Worm (Caenorhabditis elegans) whole organism, L2 larva: ENCODE data around the gene C08F8.6.
A peak's percentile ranks its signal among the peaks of the same experiment; 100 is the strongest.
"Not testable (repeated sequence)": the region's sequence is repeated elsewhere in the genome, so short reads cannot be mapped to it uniquely, and the experiment has no call there.

Experiments
- C34F6.9 ChIP-seq: fragments of 150-350 bp; optimal IDR thresholded peaks from 2 replicates; lab custom pipeline; 2014; ENCODE audit warnings: missing biosample characterization, missing genetic modification characterization
- F13H6.1 ChIP-seq: sonication (generic microtip); optimal IDR thresholded peaks from 2 replicates; lab custom pipeline; 2016; ENCODE audit warnings: missing genetic modification characterization, missing compliant biosample characterization
- R02D3.7 ChIP-seq: fragments of 150-350 bp; optimal IDR thresholded peaks from 2 replicates; lab custom pipeline; 2014; ENCODE audit warnings: missing biosample characterization, missing genetic modification characterization
- ZK546.5 ChIP-seq: sonication (generic microtip); optimal IDR thresholded peaks from 2 replicates; lab custom pipeline; 2017; ENCODE audit warnings: missing biosample characterization, missing genetic modification characterization
- ama-1 ChIP-seq: fragments of 150-350 bp; optimal IDR thresholded peaks from 2 replicates; lab custom pipeline; 2018; ENCODE audit warnings: inconsistent platforms
- blmp-1 ChIP-seq: sonication (generic microtip); optimal IDR thresholded peaks from 2 replicates; lab custom pipeline; 2017; ENCODE audit warnings: missing genetic modification characterization, mild to moderate bottlenecking, missing compliant biosample characterization, antibody characterized with exemption, moderate library complexity; ENCODE audit not compliant: insufficient read depth
- ceh-82 ChIP-seq: fragments of 150-350 bp; optimal IDR thresholded peaks from 2 replicates; lab custom pipeline; 2014; ENCODE audit warnings: missing biosample characterization, missing genetic modification characterization
- crh-2 ChIP-seq: sonication (generic microtip); optimal IDR thresholded peaks from 2 replicates; lab custom pipeline; 2017; ENCODE audit warnings: missing biosample characterization, missing genetic modification characterization
- dmd-4 ChIP-seq: sonication (generic microtip); optimal IDR thresholded peaks from 2 replicates; lab custom pipeline; 2017; ENCODE audit warnings: missing biosample characterization, missing genetic modification characterization
- egl-27 ChIP-seq: sonication (generic microtip); optimal IDR thresholded peaks from 3 replicates; lab custom pipeline; 2017; ENCODE audit warnings: missing biosample characterization, missing genetic modification reagents, missing genetic modification characterization
- fos-1 ChIP-seq: fragments of 150-350 bp; optimal IDR thresholded peaks from 2 replicates; lab custom pipeline; 2014; ENCODE audit warnings: missing biosample characterization, missing genetic modification characterization
- gmeb-1 ChIP-seq: fragments of 150-350 bp; optimal IDR thresholded peaks from 2 replicates; lab custom pipeline; 2014; ENCODE audit warnings: missing biosample characterization, missing genetic modification characterization
- lin-13 ChIP-seq: fragments of 150-350 bp; optimal IDR thresholded peaks from 2 replicates; lab custom pipeline; 2014; ENCODE audit warnings: missing biosample characterization, missing genetic modification reagents, missing genetic modification characterization
- lin-39 ChIP-seq: fragments of 150-350 bp; optimal IDR thresholded peaks from 2 replicates; lab custom pipeline; 2014; ENCODE audit warnings: missing biosample characterization, missing genetic modification reagents, missing genetic modification characterization
- lsy-2 ChIP-seq, 2 experiments: fragments of 150-350 bp in 1 of 2; sonication (generic microtip) in 1 of 2; optimal IDR thresholded peaks; 2 replicates each; lab custom pipeline; 2014 to 2017; ENCODE audit warnings: missing biosample characterization in 2 of 2, missing genetic modification characterization in 2 of 2
- mab-5 ChIP-seq: fragments of 150-350 bp; optimal IDR thresholded peaks from 2 replicates; lab custom pipeline; 2014; ENCODE audit warnings: missing biosample characterization, missing genetic modification characterization
- mdl-1 ChIP-seq, 2 experiments: fragments of 150-350 bp in 1 of 2; sonication (generic microtip) in 1 of 2; optimal IDR thresholded peaks; 2 replicates each; lab custom pipeline; 2017; ENCODE audit warnings: missing biosample characterization in 2 of 2, missing genetic modification characterization in 2 of 2
- nhr-10 ChIP-seq: sonication (generic microtip); optimal IDR thresholded peaks from 2 replicates; lab custom pipeline; 2017; ENCODE audit warnings: missing biosample characterization, missing genetic modification characterization
- nhr-12 ChIP-seq: fragments of 150-350 bp; optimal IDR thresholded peaks from 2 replicates; lab custom pipeline; 2014; ENCODE audit warnings: missing biosample characterization, missing genetic modification characterization
- nhr-129 ChIP-seq: fragments of 150-350 bp; optimal IDR thresholded peaks from 2 replicates; lab custom pipeline; 2014; ENCODE audit warnings: missing biosample characterization, missing genetic modification characterization
- nhr-21 ChIP-seq: fragments of 150-350 bp; optimal IDR thresholded peaks from 2 replicates; lab custom pipeline; 2014; ENCODE audit warnings: missing biosample characterization, missing genetic modification characterization
- nhr-23 ChIP-seq: fragments of 150-350 bp; optimal IDR thresholded peaks from 2 replicates; lab custom pipeline; 2014; ENCODE audit warnings: missing biosample characterization, missing genetic modification reagents, missing genetic modification characterization
- nhr-25 ChIP-seq: fragments of 150-350 bp; sonication (generic microtip); optimal IDR thresholded peaks from 3 replicates; lab custom pipeline; 2014; ENCODE audit warnings: missing biosample characterization, missing genetic modification characterization
- nhr-6 ChIP-seq: fragments of 150-350 bp; optimal IDR thresholded peaks from 2 replicates; lab custom pipeline; 2014; ENCODE audit warnings: missing biosample characterization, missing genetic modification characterization
- nhr-77 ChIP-seq: fragments of 150-350 bp; optimal IDR thresholded peaks from 2 replicates; lab custom pipeline; 2014; ENCODE audit warnings: missing biosample characterization, missing genetic modification characterization
- sem-4 ChIP-seq: fragments of 150-350 bp; optimal IDR thresholded peaks from 2 replicates; lab custom pipeline; 2014; ENCODE audit warnings: missing biosample characterization, missing genetic modification reagents, missing genetic modification characterization
- skn-1 ChIP-seq: sonication (generic microtip); optimal IDR thresholded peaks from 2 replicates; lab custom pipeline; 2017; ENCODE audit warnings: missing biosample characterization, missing genetic modification characterization
- sma-3 ChIP-seq: sonication (generic microtip); optimal IDR thresholded peaks from 2 replicates; lab custom pipeline; 2016; ENCODE audit warnings: missing genetic modification reagents, missing genetic modification characterization, missing compliant biosample characterization
- sma-9 ChIP-seq, 2 experiments: fragments of 150-350 bp in 1 of 2; sonication (generic microtip) in 1 of 2; optimal IDR thresholded peaks; 2 replicates each; lab custom pipeline; 2014 to 2016; ENCODE audit warnings: missing genetic modification characterization in 2 of 2, mild to moderate bottlenecking in 1 of 2, missing biosample characterization in 1 of 2, missing compliant biosample characterization in 1 of 2, missing genetic modification reagents in 1 of 2, moderate library complexity in 1 of 2
- snpc-4 ChIP-seq: fragments of 150-350 bp; optimal IDR thresholded peaks from 2 replicates; lab custom pipeline; 2014; ENCODE audit warnings: missing biosample characterization, missing genetic modification characterization
- unc-39 ChIP-seq: fragments of 150-350 bp; optimal IDR thresholded peaks from 2 replicates; lab custom pipeline; 2014; ENCODE audit warnings: missing biosample characterization, missing genetic modification characterization
- unc-55 ChIP-seq: fragments of 150-350 bp; sonication (generic microtip); optimal IDR thresholded peaks from 3 replicates; lab custom pipeline; 2014; ENCODE audit warnings: missing biosample characterization, missing genetic modification reagents, missing genetic modification characterization
- unc-62 ChIP-seq: fragments of 150-350 bp; optimal IDR thresholded peaks from 2 replicates; lab custom pipeline; 2014; ENCODE audit warnings: missing biosample characterization, missing genetic modification reagents, missing genetic modification characterization
- zag-1 ChIP-seq: fragments of 150-350 bp; optimal IDR thresholded peaks from 2 replicates; lab custom pipeline; 2014; ENCODE audit warnings: missing biosample characterization, missing genetic modification characterization
- ztf-11 ChIP-seq: sonication (generic microtip); optimal IDR thresholded peaks from 2 replicates; lab custom pipeline; 2017; ENCODE audit warnings: missing biosample characterization, missing genetic modification characterization

Gene C08F8.6

DNA sequence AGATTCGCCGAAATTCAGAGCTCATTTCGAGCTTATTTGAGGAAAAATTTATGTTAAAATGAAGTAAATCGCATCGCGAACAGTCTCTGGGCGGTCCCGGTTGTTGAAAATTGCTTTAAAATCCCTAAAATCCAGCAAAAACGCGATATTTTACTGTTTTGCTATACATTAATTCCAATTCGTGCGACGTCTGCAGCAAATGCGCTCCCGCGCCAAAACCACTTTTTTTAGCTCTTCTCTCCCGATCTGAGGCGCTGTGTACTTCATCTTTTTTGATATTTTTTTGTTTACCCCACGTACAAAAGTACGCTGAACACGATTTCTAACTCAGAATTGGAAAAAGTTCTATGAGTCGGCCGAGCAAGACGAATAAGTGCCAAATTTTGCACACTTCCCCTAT lies 34.3 kb upstream of the C08F8.6 start, which contains the start of gene R07H5.16:
TSS of gene R07H5.16 (plus strand) at position 348 of the 400 bp plus-strand sequence.
- not testable (repeated sequence) for TF ChIP-seq nhr-25; lin-13; unc-39 (tag; lab: Kevin White, UChicago)

DNA sequence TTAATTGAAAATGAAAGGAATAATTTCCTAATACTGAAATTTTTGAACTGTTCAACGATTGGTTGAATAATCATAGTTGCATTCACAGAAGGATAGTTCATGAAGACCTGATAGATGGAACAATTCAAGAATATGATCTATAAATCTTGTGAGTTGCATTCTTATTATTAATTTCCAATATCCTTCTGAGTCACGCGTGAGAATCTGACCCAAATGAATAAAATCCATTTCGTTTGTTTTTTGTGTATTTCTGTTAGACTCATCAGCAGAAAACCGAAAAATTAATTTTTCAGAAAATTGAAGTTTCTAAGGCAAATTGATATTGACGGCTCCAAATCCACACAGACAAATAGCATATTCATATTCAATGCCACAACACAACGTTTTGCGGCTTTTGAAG lies 24.7 kb upstream of the C08F8.6 start, which contains the start of gene fbxb-79:
TSS of gene fbxb-79 (minus strand) at position 101 of the 400 bp plus-strand sequence.
- no peak for TF ChIP-seq sma-9 (GFP tag; optimal IDR thresholded peaks at IDR 0.05; lab: Kevin White, UChicago)
- no peak for TF ChIP-seq sma-9 (tag; optimal IDR thresholded peaks at IDR 0.05; lab: Kevin White, UChicago)
- TF ChIP-seq lin-13 = no peak
- TF ChIP-seq R02D3.7 (tag; lab: Kevin White, UChicago) = no peak
- TF ChIP-seq ceh-82 (tag; lab: Kevin White, UChicago) = no peak
- no peak for TF ChIP-seq ZK546.5

DNA sequence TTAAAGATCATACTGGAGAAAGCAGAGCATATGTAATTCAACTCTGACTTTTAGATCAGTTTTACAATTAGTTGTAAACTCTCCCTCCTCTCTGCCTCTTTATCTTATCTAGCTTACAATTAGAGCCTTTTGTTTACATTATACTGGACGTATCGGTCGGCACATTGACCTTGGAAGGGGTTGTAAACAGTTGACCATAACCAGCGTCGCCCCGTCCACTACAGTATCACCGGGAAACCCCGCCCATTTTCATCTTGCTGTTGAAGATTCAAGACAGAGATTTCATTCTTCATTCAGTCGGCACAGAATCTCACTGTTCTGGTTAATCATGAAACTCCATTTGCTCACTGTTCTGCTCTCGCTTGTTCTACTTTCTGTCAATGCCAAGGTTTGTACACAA lies 22.0 kb upstream of the C08F8.6 start, which contains the start of gene sdz-27:
TSS of gene sdz-27 (plus strand) at position 301 of the 400 bp plus-strand sequence.
- no peak for TF ChIP-seq nhr-23 (tag; lab: Kevin White, UChicago)
- TF ChIP-seq dmd-4 (tag; lab: Kevin White, UChicago) = no peak
- TF ChIP-seq nhr-10 (tag; lab: Kevin White, UChicago) = no peak
- no peak for TF ChIP-seq C34F6.9 (tag; lab: Kevin White, UChicago)
- no peak for TF ChIP-seq blmp-1 (tag; lab: Kevin White, UChicago)
- no peak for TF ChIP-seq ztf-11
- no peak for TF ChIP-seq mdl-1 (tag; optimal IDR thresholded peaks at IDR 0.05; lab: Kevin White, UChicago)
- TF ChIP-seq sem-4 (tag; lab: Kevin White, UChicago) = no peak
- TF ChIP-seq F13H6.1 (tag; lab: Kevin White, UChicago) = no peak

DNA sequence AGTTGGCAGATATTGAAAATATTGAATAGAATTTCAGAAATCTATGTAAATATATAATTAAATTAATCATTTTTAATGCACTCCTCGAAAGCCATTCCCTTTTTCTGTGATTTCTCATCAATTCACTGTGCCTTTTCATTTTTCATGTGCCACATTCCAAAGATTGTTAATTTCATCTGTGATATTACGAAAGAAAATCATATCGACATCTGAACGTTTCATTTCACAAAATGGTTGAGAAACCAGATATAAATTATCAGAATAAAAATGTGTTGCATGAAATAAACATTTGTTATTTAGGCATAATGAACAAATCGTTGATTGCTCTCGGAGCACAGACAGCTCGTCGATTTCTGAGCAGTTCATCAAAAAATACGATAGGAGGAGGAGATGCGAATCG lies 19.3 kb upstream of the C08F8.6 start, which contains the start of gene nuaf-3:
TSS of gene nuaf-3 (plus strand) at position 301 of the 400 bp plus-strand sequence.
- TF ChIP-seq ama-1 (lab: Kevin White, UChicago) (no peak), lin-39 (tag; lab: Kevin White, UChicago) (no peak), unc-62 (GFP tag; lab: Kevin White, UChicago) (no peak), unc-39 (tag; lab: Kevin White, UChicago) (no peak), dmd-4 (tag; lab: Kevin White, UChicago) (no peak), skn-1 (tag; lab: Kevin White, UChicago) (no peak), gmeb-1 (tag; lab: Kevin White, UChicago) (no peak)

DNA sequence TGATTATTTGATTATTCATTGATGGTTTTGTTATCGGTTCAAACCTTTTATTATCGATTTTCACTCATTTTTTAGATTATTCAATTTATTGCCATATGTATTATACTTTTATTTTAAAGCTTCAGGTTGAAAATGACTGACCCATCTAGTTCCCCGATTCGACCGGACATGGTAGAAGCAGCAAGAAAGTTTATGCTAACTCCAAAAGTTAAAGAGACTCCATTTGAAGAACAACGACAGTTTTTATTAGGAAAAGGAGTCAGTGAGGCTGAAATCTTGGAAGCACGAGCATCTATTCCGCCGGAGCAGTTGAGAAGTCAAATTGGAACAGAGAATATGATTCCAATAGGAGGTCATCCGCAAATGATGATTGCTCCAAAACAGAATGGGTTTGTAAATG lies 18.3 kb upstream of the C08F8.6 start, which contains the start of gene prx-14:
TSS of gene prx-14 (plus strand) at position 120 of the 400 bp plus-strand sequence.
- TF ChIP-seq fos-1 (tag; lab: Kevin White, UChicago) (peak; percentile 30), F13H6.1 (tag; lab: Kevin White, UChicago) (no peak), nhr-10 (tag; lab: Kevin White, UChicago) (no peak), mdl-1 (tag; optimal IDR thresholded peaks at IDR 0.05; lab: Kevin White, UChicago) (no peak)

DNA sequence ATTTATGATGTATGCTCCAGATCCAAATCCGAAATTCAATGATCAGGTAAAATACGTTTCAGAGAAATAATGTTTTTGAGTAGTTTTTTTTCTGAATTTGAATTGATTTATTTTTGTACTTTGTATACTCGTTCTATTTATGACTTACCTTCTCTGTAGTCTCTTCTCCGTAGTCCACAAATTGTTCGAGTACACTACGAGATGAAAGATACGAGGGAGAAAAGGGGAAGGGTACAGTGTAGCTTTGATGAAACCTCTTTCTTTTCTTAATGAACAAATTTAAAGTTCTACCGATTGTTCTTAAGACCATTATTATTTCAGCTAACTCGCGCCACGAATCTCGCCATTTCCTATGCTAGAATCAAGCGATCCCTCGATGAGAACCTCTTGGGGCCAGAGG lies 15.3 kb upstream of the C08F8.6 start:
- no peak for TF ChIP-seq nhr-12
- peak; percentile 6 for TF ChIP-seq crh-2 (tag; lab: Kevin White, UChicago)
- peak; percentile 0 for TF ChIP-seq fos-1 (tag; lab: Kevin White, UChicago)
- TF ChIP-seq, all 48 proteins: peak for 2

DNA sequence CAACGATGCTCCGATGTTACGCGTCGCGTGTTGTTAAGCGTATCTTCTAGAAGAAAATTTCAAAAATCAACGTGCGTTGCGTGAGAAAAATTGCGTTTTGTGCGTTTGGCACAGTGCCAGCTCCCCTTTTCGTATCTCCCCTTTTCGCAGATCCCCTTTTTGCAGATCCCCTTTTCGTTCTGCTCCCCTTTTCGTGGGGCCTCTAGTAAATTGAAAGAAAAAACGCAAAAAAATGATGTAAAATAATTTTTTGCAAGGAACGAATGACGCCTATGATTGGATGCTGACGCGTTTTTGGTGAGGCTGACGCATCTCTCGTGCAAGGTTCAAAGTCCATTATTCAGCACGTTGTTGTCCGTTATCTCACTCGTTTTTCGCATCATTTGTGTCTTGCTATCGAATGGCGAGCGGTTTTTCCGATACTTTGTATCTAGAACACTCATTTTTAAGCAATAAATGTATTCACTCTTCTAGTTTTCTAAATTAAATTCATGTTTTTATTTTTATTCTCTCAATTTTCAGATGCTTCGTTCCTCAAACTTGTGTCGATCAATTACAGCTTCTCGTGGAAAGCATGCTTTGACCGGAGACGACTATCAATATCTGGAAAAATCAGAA lies 14.5 kb upstream of the C08F8.6 start, which contains the start of gene cpt-2:
TSS of gene cpt-2 (plus strand) at position 523 of the 618 bp plus-strand sequence.
- TF ChIP-seq crh-2 (tag; lab: Kevin White, UChicago) = peak; percentile 84
- peak; percentile 87 for TF ChIP-seq gmeb-1 (tag; lab: Kevin White, UChicago)
- TF ChIP-seq egl-27 (tag; lab: Kevin White, UChicago) = peak; percentile 70
- TF ChIP-seq sem-4 (tag; lab: Kevin White, UChicago) = peak; percentile 49
- TF ChIP-seq nhr-129 (tag; lab: Kevin White, UChicago) = peak; percentile 86
- TF ChIP-seq nhr-21 = peak; percentile 91
- peak; percentile 92 for TF ChIP-seq zag-1 (tag; lab: Kevin White, UChicago)
- peak; percentile 81 for TF ChIP-seq sma-3 (GFP tag; lab: Kevin White, UChicago)
- peak; percentile 95 for TF ChIP-seq sma-9 (GFP tag; optimal IDR thresholded peaks at IDR 0.05; lab: Kevin White, UChicago)
- not testable (repeated sequence) for TF ChIP-seq sma-9 (tag; optimal IDR thresholded peaks at IDR 0.05; lab: Kevin White, UChicago)
- TF ChIP-seq blmp-1 (tag; lab: Kevin White, UChicago) = peak; percentile 46
- TF ChIP-seq lin-13 = peak; percentile 84
- TF ChIP-seq ama-1 (lab: Kevin White, UChicago) = peak; percentile 50
- TF ChIP-seq mab-5 (tag; lab: Kevin White, UChicago) = peak; percentile 71
- peak; percentile 88 to 92 for TF ChIP-seq lsy-2 (tag; optimal IDR thresholded peaks at IDR 0.05; lab: Kevin White, UChicago)
- TF ChIP-seq nhr-6 (tag; lab: Kevin White, UChicago) = peak; percentile 77
- peak; percentile 40 for TF ChIP-seq R02D3.7 (tag; lab: Kevin White, UChicago)
- TF ChIP-seq F13H6.1 (tag; lab: Kevin White, UChicago) = peak; percentile 82
- peak; percentile 16 for TF ChIP-seq snpc-4 (tag; lab: Kevin White, UChicago)
- peak; percentile 86 for TF ChIP-seq fos-1 (tag; lab: Kevin White, UChicago)
- TF ChIP-seq C34F6.9 (tag; lab: Kevin White, UChicago) = peak; percentile 88
- TF ChIP-seq ZK546.5 = peak; percentile 37
- peak; percentile 58 for TF ChIP-seq nhr-10 (tag; lab: Kevin White, UChicago)
- peak; percentile 90 for TF ChIP-seq unc-55 (GFP tag; lab: Kevin White, UChicago)
- peak; percentile 16 for TF ChIP-seq nhr-77 (tag; lab: Kevin White, UChicago)
- TF ChIP-seq mdl-1 (tag; optimal IDR thresholded peaks at IDR 0.05; lab: Kevin White, UChicago) = peak in 1 of 2 experiments; percentile 76
- TF ChIP-seq nhr-25 = peak; percentile 82
